Fruit fly (Drosophila melanogaster): Measurements from ENCODE around the gene ogre.

The ogre gene

DNA sequence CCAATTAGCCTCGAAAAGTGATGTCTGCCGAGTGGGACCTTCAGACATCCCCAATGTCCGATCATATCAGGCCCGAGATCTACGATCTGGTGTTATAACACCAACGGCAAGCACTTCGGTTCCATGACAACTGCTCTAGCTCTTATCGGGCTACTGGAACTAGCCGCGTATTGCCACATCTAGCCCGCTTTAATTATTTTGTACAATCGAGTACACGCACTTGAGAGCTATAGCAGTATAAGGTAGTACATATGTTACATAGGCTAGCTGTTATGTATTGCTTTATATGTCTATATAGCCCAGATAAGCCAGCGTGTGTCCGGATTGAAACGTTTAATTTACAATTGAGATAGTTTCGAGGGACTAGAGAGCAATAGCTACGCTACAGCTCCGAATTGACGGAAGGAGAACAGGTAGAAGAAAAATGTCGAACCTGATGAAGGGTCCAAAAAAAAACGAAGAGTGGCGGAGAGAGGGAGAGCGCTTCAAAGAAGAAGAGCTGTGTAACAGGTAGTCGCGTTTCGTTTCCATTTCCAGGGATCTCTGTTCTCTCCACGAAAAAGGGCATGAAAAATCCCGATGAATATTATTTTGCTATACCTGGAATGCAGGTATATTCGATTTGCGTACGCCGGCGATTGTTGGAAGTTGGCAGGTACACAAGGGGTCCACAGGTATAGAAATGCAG lies 6.0 kb upstream of the ogre start (continued):
- no peak for TF ChIP-seq lbe (GFP tag; optimal IDR thresholded peaks at IDR 0.05)
- TF ChIP-seq CG9215 (GFP tag; IDR thresholded peaks at IDR 0.05) = no peak

DNA sequence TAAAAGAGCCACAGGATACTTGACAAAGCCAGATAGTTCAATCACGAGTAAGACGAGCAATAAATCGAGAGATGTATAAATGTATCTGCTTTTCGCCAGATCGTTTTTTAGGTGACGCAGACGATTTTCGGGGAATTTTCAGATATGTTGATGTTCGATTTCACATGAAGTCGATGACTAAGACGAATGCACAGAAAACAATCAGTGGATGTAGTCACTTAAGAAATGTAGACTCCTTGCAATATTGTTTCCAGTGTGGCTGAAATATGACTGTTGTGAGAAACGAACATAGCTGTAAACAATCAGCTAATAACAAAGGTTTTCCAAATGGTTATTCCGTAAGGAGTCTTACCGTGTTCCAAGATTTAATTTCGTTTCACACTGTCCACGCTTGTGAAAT lies 5.0 kb upstream of the ogre start:
- TF ChIP-seq CG13775 (GFP tag; optimal IDR thresholded peaks at IDR 0.05) (no peak), sens (GFP tag) (peak; percentile 13), CG1602 (GFP tag; optimal IDR thresholded peaks at IDR 0.05) (no peak), dati (GFP tag; IDR thresholded peaks at IDR 0.05) (no peak), Hmx (GFP tag; optimal IDR thresholded peaks at IDR 0.05) (no peak), bigmax (GFP tag; optimal IDR thresholded peaks at IDR 0.05) (no peak), CG17328 (GFP tag; IDR thresholded peaks at IDR 0.05) (no peak), Dfd (GFP tag; optimal IDR thresholded peaks at IDR 0.05) (no peak), Dp (GFP tag; optimal IDR thresholded peaks at IDR 0.05) (no peak), zf30C (GFP tag; optimal IDR thresholded peaks at IDR 0.05) (peak; percentile 73), pan (optimal IDR thresholded peaks at IDR 0.05) (no peak), pan (GFP tag; optimal IDR thresholded peaks at IDR 0.05 in 1 of 2, IDR thresholded peaks at IDR 0.05 in 1 of 2) (no peak), Med (GFP tag) (peak; percentile 67), gem (tag; optimal IDR thresholded peaks at IDR 0.05) (no peak), sens-2 (GFP tag; IDR thresholded peaks at IDR 0.05) (no peak), eve (GFP tag; optimal IDR thresholded peaks at IDR 0.05) (peak in 1 of 2 experiments; percentile 2)

DNA sequence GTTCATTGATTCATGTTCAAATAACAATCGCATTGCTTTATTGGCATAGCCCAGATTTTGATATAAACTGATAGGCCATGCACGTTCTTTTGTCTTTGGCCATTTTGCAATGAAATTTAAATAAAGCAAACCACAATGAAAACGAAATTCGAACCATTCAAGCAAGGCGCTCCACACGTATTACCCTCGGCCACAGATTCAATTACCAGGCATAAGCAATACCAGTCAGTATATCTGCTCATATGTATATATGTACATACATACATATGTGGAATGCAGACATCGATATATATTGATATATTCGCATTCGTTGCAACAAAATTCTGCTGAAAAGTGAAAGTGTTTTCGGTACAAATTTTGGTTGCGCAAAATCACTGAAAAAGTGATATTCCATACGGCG lies 4.1 kb upstream of the ogre start:
- TF ChIP-seq vvl (GFP tag; IDR thresholded peaks at IDR 0.05) (no peak), Med (GFP tag) (peak; percentile 48)

DNA sequence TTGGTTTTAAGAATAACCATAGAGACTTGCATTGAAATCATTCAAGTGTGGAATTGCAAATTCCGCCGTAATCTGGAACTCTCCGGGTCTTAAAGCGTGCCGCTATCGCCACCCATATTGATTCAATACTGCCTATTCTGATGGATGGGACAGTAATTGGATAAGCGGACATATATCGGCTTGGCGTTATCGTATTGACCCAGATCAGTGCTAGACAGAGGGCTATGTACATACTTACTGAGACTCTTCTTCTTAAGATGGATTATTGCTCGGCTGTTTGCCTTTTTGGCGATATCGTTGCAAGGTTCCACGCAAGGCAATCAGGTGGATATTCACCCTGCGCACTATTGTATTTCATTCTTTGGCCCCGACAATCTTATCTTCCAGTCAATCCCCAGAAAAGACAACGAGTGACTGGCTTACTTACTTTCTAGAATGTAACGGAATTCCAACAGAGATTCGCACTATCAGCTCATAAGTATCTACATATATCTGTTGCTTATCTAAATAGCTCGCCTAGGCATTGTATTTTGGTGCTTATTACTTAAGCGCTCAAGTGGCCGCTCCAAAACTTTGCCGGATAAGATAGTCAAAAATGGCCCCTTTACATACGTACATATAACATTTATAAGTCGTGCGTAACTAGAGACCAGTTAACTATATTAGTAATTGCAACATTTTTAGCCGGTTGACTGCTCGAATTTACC lies 3.5 kb upstream of the ogre start:
- TF ChIP-seq lbe (GFP tag; optimal IDR thresholded peaks at IDR 0.05) (no peak), Max (GFP tag; optimal IDR thresholded peaks at IDR 0.05) (no peak), CG11560 (tag; IDR thresholded peaks at IDR 0.05) (no peak), CG31365 (tag; optimal IDR thresholded peaks at IDR 0.05) (no peak), insv (GFP tag; optimal IDR thresholded peaks at IDR 0.05) (no peak), cad (GFP tag; optimal IDR thresholded peaks at IDR 0.05) (no peak), Fer1 (GFP tag; optimal IDR thresholded peaks at IDR 0.05) (no peak), NC2β (GFP tag; optimal IDR thresholded peaks at IDR 0.05) (no peak), Mad (GFP tag; optimal IDR thresholded peaks at IDR 0.05) (no peak), CG33557 (GFP tag; optimal IDR thresholded peaks at IDR 0.05) (peak; percentile 43), odd (GFP tag; optimal IDR thresholded peaks at IDR 0.05) (peak; percentile 40), CG5180 (GFP tag; optimal IDR thresholded peaks at IDR 0.05) (no peak), CG17568 (GFP tag; optimal IDR thresholded peaks at IDR 0.05) (no peak), CG15479 (GFP tag; optimal IDR thresholded peaks at IDR 0.05) (peak; percentile 99), D19B (GFP tag; optimal IDR thresholded peaks at IDR 0.05) (no peak), CG1233 (GFP tag; optimal IDR thresholded peaks at IDR 0.05) (peak; percentile 6), MESR4 (GFP tag; optimal IDR thresholded peaks at IDR 0.05) (no peak), CG15073 (GFP tag; optimal IDR thresholded peaks at IDR 0.05) (no peak), E2f1 (GFP tag; IDR thresholded peaks at IDR 0.05) (no peak), pho (GFP tag; optimal IDR thresholded peaks at IDR 0.05) (no peak), ems (GFP tag; optimal IDR thresholded peaks at IDR 0.05) (no peak), grn (GFP tag; optimal IDR thresholded peaks at IDR 0.05) (peak; percentile 77), CG12071 (GFP tag; optimal IDR thresholded peaks at IDR 0.05) (no peak), CG7745 (tag; optimal IDR thresholded peaks at IDR 0.05) (peak; percentile 26), Hmr (GFP tag; optimal IDR thresholded peaks at IDR 0.05) (no peak), ftz-f1 (GFP tag; optimal IDR thresholded peaks at IDR 0.05) (no peak), CG10147 (GFP tag; optimal IDR thresholded peaks at IDR 0.05) (no peak), Gug (GFP tag; IDR thresholded peaks at IDR 0.05) (no peak)

Data from whole organism, embryonic.